Worm (Caenorhabditis elegans): Measurements from ENCODE around the gene flp-4.

DNA sequence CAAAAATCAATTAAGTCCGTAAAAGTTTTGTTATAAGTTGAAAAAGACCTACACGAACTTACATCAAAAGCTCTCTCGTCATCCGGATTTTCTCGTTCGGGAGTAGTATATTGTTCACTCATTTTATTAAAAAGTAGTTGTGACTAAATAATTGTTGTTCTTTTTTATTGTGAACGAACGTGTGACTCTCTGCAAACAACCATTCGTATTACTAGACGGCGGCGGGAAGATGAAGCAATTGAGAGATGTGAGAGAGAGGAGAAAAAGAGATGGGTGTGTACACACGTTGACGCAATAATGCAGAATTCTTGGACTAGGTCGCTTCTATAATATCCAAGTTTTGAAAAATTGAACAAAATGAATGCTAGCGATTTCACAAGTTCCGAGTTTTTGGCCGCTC is 3.7 kb upstream of the flp-4 start, which contains the start of the genes F52H3.11 and bath-38:
- no peak for TF ChIP-seq ztf-11 (tag; optimal IDR thresholded peaks at IDR 0.05)
- TF ChIP-seq lin-13 (GFP tag; optimal IDR thresholded peaks at IDR 0.05), result peak; percentile 35
- peak; percentile 71 for TF ChIP-seq nhr-129 (tag; optimal IDR thresholded peaks at IDR 0.05)
- TF ChIP-seq nhr-21 (tag; optimal IDR thresholded peaks at IDR 0.05), result no peak
- no peak for TF ChIP-seq mbf-1 (tag; optimal IDR thresholded peaks at IDR 0.05)
- no peak for TF ChIP-seq nhr-25 (tag; optimal IDR thresholded peaks at IDR 0.05)
- TF ChIP-seq nhr-10 (tag; optimal IDR thresholded peaks at IDR 0.05), result no peak
- TF ChIP-seq sma-9 (GFP tag; optimal IDR thresholded peaks at IDR 0.05), result no peak
- no peak for TF ChIP-seq sma-9 (tag; optimal IDR thresholded peaks at IDR 0.05)
- no peak for TF ChIP-seq unc-62 (GFP tag; optimal IDR thresholded peaks at IDR 0.05)
- TF ChIP-seq lin-11 (tag; optimal IDR thresholded peaks at IDR 0.05), result no peak
- no peak for TF ChIP-seq nhr-237 (tag; optimal IDR thresholded peaks at IDR 0.05)

Data from whole organism, L2 larva.